Fruit fly (Drosophila melanogaster) whole organism, pupa: ENCODE results near the gene CG32152.

Experiments
- CG10348 ChIP-seq: fragments of 200-800 bp; sonication (Bioruptor generic); IDR thresholded peaks from 2 replicates; pipeline ENCODE4 v1.3.6; 2022; ENCODE audit warnings: missing biosample characterization, missing genetic modification characterization
- CG12605 ChIP-seq: fragments of 200-800 bp; sonication (Bioruptor generic); IDR thresholded peaks from 2 replicates; pipeline ENCODE4 v1.3.6; 2022; ENCODE audit warnings: missing biosample characterization, missing genetic modification characterization
- CG13204 ChIP-seq: fragments of 200-800 bp; sonication (Bioruptor generic); optimal IDR thresholded peaks from 2 replicates; lab custom pipeline; 2018; ENCODE audit warnings: missing biosample characterization, mild to moderate bottlenecking, missing genetic modification characterization, moderate library complexity
- CG15710 ChIP-seq: fragments of 200-800 bp; sonication (Bioruptor generic); optimal IDR thresholded peaks from 2 replicates; lab custom pipeline; 2018; ENCODE audit warnings: missing biosample characterization, mild to moderate bottlenecking, missing genetic modification characterization, moderate library complexity
- CG17806 ChIP-seq: fragments of 200-800 bp; sonication (Bioruptor generic); optimal IDR thresholded peaks from 2 replicates; lab custom pipeline; 2018; ENCODE audit warnings: missing biosample characterization, mild to moderate bottlenecking, missing genetic modification characterization, moderate library complexity
- CG4496 ChIP-seq: fragments of 200-800 bp; sonication (Bioruptor generic); IDR thresholded peaks from 3 replicates; pipeline ENCODE4 v1.3.6; 2022; ENCODE audit warnings: missing biosample characterization, missing genetic modification characterization
- CG8159 ChIP-seq: fragments of 200-800 bp; sonication (Bioruptor generic); optimal IDR thresholded peaks from 3 replicates; lab custom pipeline; 2018; ENCODE audit warnings: missing biosample characterization, mild to moderate bottlenecking, missing genetic modification characterization, moderate library complexity
- D1 ChIP-seq: fragments of 200-800 bp; sonication (Bioruptor generic); optimal IDR thresholded peaks from 2 replicates; lab custom pipeline; 2018; ENCODE audit warnings: missing biosample characterization, mild to moderate bottlenecking, missing genetic modification characterization, moderate library complexity
- EcR ChIP-seq: fragments of 200-800 bp; sonication (Bioruptor generic); optimal IDR thresholded peaks from 3 replicates; lab custom pipeline; 2019; ENCODE audit warnings: missing biosample characterization, missing genetic modification characterization, mild to moderate bottlenecking, moderate library complexity, missing genetic modification reagents
- Ets98B ChIP-seq: fragments of 200-800 bp; sonication (Bioruptor generic); IDR thresholded peaks from 2 replicates; pipeline ENCODE4 v1.3.6; 2022; ENCODE audit warnings: missing biosample characterization, missing genetic modification characterization
- Snoo ChIP-seq: fragments of 200-800 bp; sonication (Bioruptor generic); optimal IDR thresholded peaks from 3 replicates; lab custom pipeline; 2017; ENCODE audit warnings: missing biosample characterization, mild to moderate bottlenecking, missing genetic modification characterization, inconsistent platforms
- fd96Ca ChIP-seq: fragments of 200-800 bp; sonication (Bioruptor generic); IDR thresholded peaks from 3 replicates; pipeline ENCODE4 v1.3.6; 2022; ENCODE audit warnings: missing biosample characterization, missing genetic modification characterization
- gl ChIP-seq: fragments of 200-800 bp; sonication (Bioruptor generic); optimal IDR thresholded peaks from 2 replicates; lab custom pipeline; 2018; ENCODE audit warnings: missing biosample characterization, mild to moderate bottlenecking, missing genetic modification characterization
- rn ChIP-seq: fragments of 200-800 bp; sonication (Bioruptor generic); IDR thresholded peaks from 2 replicates; pipeline ENCODE4 v1.3.6; 2022; ENCODE audit warnings: missing biosample characterization, missing genetic modification characterization

DNA sequence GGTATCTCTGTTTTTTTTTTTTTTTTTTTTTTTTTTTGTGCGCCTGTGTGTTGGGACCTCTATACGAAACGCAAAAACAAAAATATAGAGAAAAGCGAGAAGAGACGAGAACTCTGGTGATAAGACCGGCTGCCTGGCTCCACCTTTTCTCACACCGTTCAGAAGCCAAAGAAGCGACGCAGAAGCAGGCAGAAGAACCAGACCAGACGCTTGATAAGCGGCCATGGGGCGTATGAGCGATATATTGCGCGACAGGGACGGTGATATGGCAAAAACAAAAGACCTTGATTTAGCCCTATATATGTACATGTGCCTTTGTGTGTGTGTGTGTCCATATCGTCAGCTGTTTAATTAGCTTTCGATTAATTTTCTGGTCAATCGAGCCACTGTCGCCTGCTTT, 17.3 kb upstream of the CG32152 start:
- TF ChIP-seq D1 (tag; lab: Kevin White, UChicago) (no peak), Ets98B (GFP tag; lab: Robert Waterston, UW) (no peak), EcR (GFP tag; lab: Kevin White, UChicago) (peak; percentile 40), CG12605 (no peak), CG10348 (GFP tag; lab: Robert Waterston, UW) (no peak), Snoo (no peak), gl (no peak), CG8159 (tag; lab: Kevin White, UChicago) (no peak), rn (no peak), CG13204 (GFP tag; lab: Kevin White, UChicago) (no peak), fd96Ca (GFP tag; lab: Robert Waterston, UW) (no peak), CG17806 (no peak), CG4496 (GFP tag; lab: Robert Waterston, UW) (no peak), CG15710 (tag; lab: Kevin White, UChicago) (no peak)
